Worm (Caenorhabditis elegans): Measurements from ENCODE around the gene C55A6.12.
"Not testable (repeated sequence)": the region's sequence is repeated elsewhere in the genome, so short reads cannot be mapped to it uniquely, and the experiment has no call there.

ce11 chrV:11480734-11481133 lies 22.2 kb downstream of the C55A6.12 start, which contains the start of gene T11F9.14:
- TF ChIP-seq ama-1 (optimal IDR thresholded peaks at IDR 0.05); pros-1 (tag; optimal IDR thresholded peaks at IDR 0.05); elt-2 (tag; optimal IDR thresholded peaks at IDR 0.05); hlh-8 (tag; optimal IDR thresholded peaks at IDR 0.05); hlh-6 (tag; optimal IDR thresholded peaks at IDR 0.05); fkh-10 (GFP tag; optimal IDR thresholded peaks at IDR 0.05); nfya-1 (tag; optimal IDR thresholded peaks at IDR 0.05); hlh-30 (tag; optimal IDR thresholded peaks at IDR 0.05; ENCODE audit: insufficient read depth); nhr-11 (tag; optimal IDR thresholded peaks at IDR 0.05); pha-4 (tag; optimal IDR thresholded peaks at IDR 0.05); ets-4 (tag; optimal IDR thresholded peaks at IDR 0.05); hlh-13 (GFP tag; optimal IDR thresholded peaks at IDR 0.05); pag-3 (tag; optimal IDR thresholded peaks at IDR 0.05; ENCODE audit: borderline replicate concordance): not testable (repeated sequence)
